Fruit fly (Drosophila melanogaster): ENCODE measurements around the gene Uqcc1.

DNA sequence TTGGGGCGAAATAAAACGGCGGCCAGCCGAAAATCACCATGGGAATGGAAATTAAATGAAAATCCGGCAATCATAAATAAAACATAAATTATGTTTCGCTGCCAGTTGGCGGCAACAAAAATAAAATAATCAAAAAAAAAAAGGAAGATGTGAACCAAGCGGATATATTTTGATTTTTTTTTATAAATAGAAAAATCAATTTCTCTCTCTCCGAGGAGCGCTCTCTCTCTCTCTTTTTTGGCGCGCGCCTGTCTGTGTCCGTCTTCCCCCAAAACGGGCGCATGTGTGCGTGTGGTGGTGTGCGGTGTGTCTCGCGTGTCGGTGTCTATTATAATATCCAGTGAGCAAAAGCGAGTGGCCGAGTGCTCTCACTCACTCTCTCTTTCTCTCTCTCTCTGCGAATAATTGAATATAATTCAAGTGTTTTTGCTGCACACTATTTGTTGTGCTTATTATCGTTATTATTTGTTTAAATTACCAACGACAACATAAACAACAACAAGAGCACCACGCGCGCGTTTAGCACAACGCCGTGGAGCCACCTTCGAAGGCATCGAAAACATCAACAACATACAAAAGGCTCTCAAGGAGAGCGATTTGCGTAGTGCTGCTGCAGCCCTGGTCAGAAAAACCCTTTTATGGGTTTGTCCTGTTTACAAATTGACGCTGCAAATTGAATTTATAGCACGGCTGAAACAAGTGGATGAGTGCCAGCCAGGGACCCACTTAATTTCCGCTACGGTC is 14.5 kb downstream of the Uqcc1 start:
- TF ChIP-seq CG11902 (GFP tag; optimal IDR thresholded peaks at IDR 0.05) (no peak), CG6276 (GFP tag; optimal IDR thresholded peaks at IDR 0.05) (peak; percentile 55), CG34406 (GFP tag; optimal IDR thresholded peaks at IDR 0.05) (no peak), eg (GFP tag; IDR thresholded peaks at IDR 0.05) (peak; percentile 35; the same call in 2 of the 3 replicates), CG31627 (GFP tag; optimal IDR thresholded peaks at IDR 0.05) (no peak)
